Fruit fly (Drosophila melanogaster) Kc167 (cell line): ENCODE measurements around the gene PolA1.

Source experiments
- Myc ChIP-seq: fragments of >200 bp; optimal IDR thresholded peaks from 2 replicates; lab custom pipeline; 2017; ENCODE audit warnings: missing external identifiers
- Sin3A ChIP-seq: fragments of >200 bp; optimal IDR thresholded peaks from 2 replicates; lab custom pipeline; 2018; ENCODE audit warnings: missing external identifiers
- h ChIP-seq: fragments of >200 bp; optimal IDR thresholded peaks from 3 replicates; lab custom pipeline; 2018; ENCODE audit warnings: missing external identifiers
- psq ChIP-seq: fragments of >200 bp; optimal IDR thresholded peaks from 2 replicates; lab custom pipeline; 2017; ENCODE audit warnings: missing external identifiers

dm6 chr3R:21719420-21719933 lies 47.9 kb upstream of the PolA1 start, which contains the start of gene CG31176:
- no peak for TF ChIP-seq Sin3A (lab: Kevin White, UChicago)
- TF ChIP-seq Myc (lab: Kevin White, UChicago), result no peak
- no peak for TF ChIP-seq h (lab: Kevin White, UChicago)
- TF ChIP-seq psq, result no peak
